Worm (Caenorhabditis elegans): ENCODE results near the gene capa-1.

- TF ChIP-seq pqm-1 (tag; optimal IDR thresholded peaks at IDR 0.05) (no peak), lin-13 (GFP tag; optimal IDR thresholded peaks at IDR 0.05) (no peak)
Observed at ce11 chrX:5875567-5875966, 43.6 kb upstream of the capa-1 start, which contains the start of gene F49E10.4.

Data from whole organism, L1 larva.